Fruit fly (Drosophila melanogaster): ENCODE measurements around the gene ttm50.

Gene ttm50

DNA sequence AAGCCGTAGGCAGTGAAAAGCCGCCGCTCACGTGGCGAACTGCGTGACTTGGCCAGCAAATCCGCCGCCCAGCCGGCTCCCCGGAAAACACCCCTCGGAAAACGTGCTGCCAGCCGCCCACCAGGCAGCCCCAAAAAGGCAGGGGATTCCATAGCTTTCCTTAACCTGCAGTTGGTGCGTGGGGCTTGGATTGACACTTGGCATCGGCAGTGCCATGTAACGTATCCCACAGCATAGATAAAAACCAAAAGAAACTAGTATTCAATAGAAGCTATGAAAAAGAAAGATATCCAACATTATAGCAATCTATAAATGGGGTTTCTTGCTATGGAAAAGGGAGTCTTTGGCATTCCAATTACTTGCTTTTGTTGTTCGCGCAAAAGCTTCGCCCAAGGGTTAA is 47.0 kb downstream of the ttm50 start:
- TF ChIP-seq psq (optimal IDR thresholded peaks at IDR 0.05) (no peak), insv (optimal IDR thresholded peaks at IDR 0.05) (no peak), h (optimal IDR thresholded peaks at IDR 0.05) (no peak), ttk (optimal IDR thresholded peaks at IDR 0.05) (no peak), Myc (optimal IDR thresholded peaks at IDR 0.05) (no peak), Sin3A (optimal IDR thresholded peaks at IDR 0.05) (no peak)

DNA sequence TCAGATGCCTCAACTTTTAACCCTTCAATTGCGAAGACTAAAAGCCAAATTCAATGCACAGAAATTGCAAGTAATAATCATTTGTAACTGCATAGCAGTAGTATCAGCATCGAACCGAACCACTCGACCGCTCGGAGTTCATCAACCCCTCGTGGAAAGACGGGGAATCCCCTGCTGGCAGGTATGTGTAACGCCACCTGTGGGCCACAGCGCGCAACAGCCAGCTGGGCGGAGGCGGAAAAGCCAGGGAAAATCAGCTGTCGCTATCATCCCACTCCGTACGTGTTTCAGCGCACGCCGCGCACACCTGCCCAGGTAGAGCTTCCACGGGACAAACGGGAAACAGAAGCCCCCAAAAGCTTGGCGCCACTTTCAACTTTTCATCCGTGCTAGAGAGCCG is 47.5 kb downstream of the ttm50 start:
- TF ChIP-seq h (optimal IDR thresholded peaks at IDR 0.05) (no peak), insv (optimal IDR thresholded peaks at IDR 0.05) (no peak), Myc (optimal IDR thresholded peaks at IDR 0.05) (no peak), Sin3A (optimal IDR thresholded peaks at IDR 0.05) (no peak), ttk (optimal IDR thresholded peaks at IDR 0.05) (no peak), psq (optimal IDR thresholded peaks at IDR 0.05) (no peak)

DNA sequence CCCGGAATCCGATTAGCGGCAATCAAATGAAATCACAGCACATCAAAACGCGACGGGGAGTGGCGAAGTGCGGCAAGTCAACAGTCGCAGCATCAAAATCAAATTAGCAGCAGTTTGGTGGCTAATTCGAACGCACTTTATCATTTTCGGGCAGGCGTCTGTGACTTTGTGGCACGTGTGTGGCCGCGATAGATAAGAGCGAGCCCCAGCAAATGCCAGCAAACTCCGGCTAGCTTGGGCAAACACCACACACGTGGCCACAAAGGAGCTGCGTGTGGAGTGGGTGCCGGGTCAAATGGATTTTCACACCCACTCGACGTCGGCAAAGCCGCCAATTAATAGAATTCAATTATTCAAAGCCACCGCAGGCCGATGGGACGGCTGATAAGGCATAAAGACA is 48.1 kb downstream of the ttm50 start:
- TF ChIP-seq Sin3A (optimal IDR thresholded peaks at IDR 0.05) (no peak), psq (optimal IDR thresholded peaks at IDR 0.05) (no peak), insv (optimal IDR thresholded peaks at IDR 0.05) (no peak), Myc (optimal IDR thresholded peaks at IDR 0.05) (no peak), ttk (optimal IDR thresholded peaks at IDR 0.05) (no peak), h (optimal IDR thresholded peaks at IDR 0.05) (no peak)

DNA sequence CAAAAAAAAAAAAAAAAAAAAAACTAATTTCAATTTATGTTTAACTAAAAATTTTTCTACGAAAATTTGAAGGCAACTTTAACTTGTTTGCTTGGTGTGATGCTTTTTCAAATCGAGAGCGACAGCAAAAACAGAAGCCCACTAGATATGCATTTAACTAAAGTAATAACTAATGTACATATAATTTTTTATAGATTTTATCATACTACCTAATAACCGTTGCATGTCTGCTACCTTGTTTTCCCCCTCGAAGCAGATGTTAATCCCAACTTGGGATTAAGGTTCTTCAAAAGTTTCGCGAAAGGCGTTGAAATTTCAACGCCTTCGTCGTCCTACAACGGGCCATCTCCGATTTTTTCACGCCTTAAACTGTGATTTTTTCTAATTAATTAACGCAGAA is 49.2 kb downstream of the ttm50 start, which contains the start of gene CG2652:
CG2652 (minus strand) TSS at position 101 of the 400 bp plus-strand sequence.
- no peak for TF ChIP-seq Sin3A (optimal IDR thresholded peaks at IDR 0.05)
- no peak for TF ChIP-seq Myc (optimal IDR thresholded peaks at IDR 0.05)
- TF ChIP-seq insv (optimal IDR thresholded peaks at IDR 0.05) = no peak
- TF ChIP-seq h (optimal IDR thresholded peaks at IDR 0.05) = no peak
- no peak for TF ChIP-seq psq (optimal IDR thresholded peaks at IDR 0.05)
- no peak for TF ChIP-seq ttk (optimal IDR thresholded peaks at IDR 0.05)

DNA sequence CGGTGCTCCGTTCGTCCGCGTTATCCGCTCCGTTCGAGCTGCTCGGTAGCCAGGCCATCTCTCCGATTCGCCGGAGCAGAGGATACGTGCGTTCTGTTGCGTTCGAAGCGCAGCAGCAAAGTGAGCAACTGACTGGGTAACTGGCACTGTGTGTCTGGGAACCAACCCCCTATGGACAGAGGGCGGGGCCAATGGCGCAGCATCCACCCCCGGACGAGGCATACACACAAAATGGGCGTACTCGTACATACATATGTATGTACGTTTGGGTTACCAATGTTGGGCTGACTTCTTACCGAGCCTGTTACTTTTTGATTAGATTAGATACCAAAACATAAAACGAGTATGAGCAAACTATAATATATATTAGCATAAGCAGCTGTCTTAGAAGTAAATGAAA is 50.4 kb downstream of the ttm50 start, which contains the start of gene HLH3B:
HLH3B (minus strand) TSS at position 123 of the 400 bp plus-strand sequence.
- no peak for TF ChIP-seq psq (optimal IDR thresholded peaks at IDR 0.05)
- TF ChIP-seq insv (optimal IDR thresholded peaks at IDR 0.05) = no peak
- no peak for TF ChIP-seq h (optimal IDR thresholded peaks at IDR 0.05)
- TF ChIP-seq Sin3A (optimal IDR thresholded peaks at IDR 0.05) = no peak
- no peak for TF ChIP-seq Myc (optimal IDR thresholded peaks at IDR 0.05)
- TF ChIP-seq ttk (optimal IDR thresholded peaks at IDR 0.05) = no peak

All from Kc167 (cell line).